Worm (Caenorhabditis elegans): Measurements from ENCODE around the gene nspe-3.

DNA sequence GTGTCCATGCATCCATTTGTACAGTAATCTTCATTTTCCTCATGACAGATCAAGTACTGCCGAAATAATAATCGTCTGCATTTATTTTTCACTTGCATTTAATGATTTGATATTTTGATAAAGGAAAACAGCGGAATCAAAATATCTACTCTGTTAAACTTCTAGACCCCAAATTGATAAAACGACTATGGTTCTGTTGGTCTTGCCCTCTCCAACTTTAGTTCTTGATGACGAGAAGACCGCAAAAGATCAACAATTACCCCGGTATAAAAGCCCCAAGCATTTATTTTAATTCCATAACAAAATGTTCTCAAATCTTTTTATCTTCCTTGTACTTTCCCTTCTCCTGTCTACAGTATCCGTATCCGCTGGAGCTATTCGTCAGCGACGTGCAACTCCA is 9.0 kb upstream of the nspe-3 start, which contains the start of gene Y38E10A.9:
- no peak for TF ChIP-seq lin-39 (tag; optimal IDR thresholded peaks at IDR 0.05)
- no peak for TF ChIP-seq ZK546.5 (tag; optimal IDR thresholded peaks at IDR 0.05)
- TF ChIP-seq nhr-12 (tag; optimal IDR thresholded peaks at IDR 0.05) = no peak
- TF ChIP-seq skn-1 (tag; optimal IDR thresholded peaks at IDR 0.05) = no peak
- TF ChIP-seq ceh-82 (tag; optimal IDR thresholded peaks at IDR 0.05) = no peak
- no peak for TF ChIP-seq ama-1 (optimal IDR thresholded peaks at IDR 0.05)
